Worm (Caenorhabditis elegans) whole organism, late embryonic: ENCODE measurements around the gene B0348.10.

ENCODE experiments used
- ama-1 ChIP-seq: fragments of 150-350 bp; optimal IDR thresholded peaks from 2 replicates; lab custom pipeline; 2014
- fax-1 ChIP-seq: sonication (generic microtip); optimal IDR thresholded peaks from 2 replicates; lab custom pipeline; 2016; ENCODE audit warnings: missing genotype, missing genetic modification characterization, missing compliant biosample characterization
- lin-11 ChIP-seq: fragments of 200-800 bp; sonication (Bioruptor generic); optimal IDR thresholded peaks from 2 replicates; lab custom pipeline; 2018; ENCODE audit warnings: mild to moderate bottlenecking, missing genetic modification characterization, missing compliant biosample characterization
- syd-9 ChIP-seq: sonication (generic microtip); optimal IDR thresholded peaks from 2 replicates; lab custom pipeline; 2016; ENCODE audit warnings: mild to moderate bottlenecking, missing genetic modification characterization, moderate library complexity, missing compliant biosample characterization

DNA sequence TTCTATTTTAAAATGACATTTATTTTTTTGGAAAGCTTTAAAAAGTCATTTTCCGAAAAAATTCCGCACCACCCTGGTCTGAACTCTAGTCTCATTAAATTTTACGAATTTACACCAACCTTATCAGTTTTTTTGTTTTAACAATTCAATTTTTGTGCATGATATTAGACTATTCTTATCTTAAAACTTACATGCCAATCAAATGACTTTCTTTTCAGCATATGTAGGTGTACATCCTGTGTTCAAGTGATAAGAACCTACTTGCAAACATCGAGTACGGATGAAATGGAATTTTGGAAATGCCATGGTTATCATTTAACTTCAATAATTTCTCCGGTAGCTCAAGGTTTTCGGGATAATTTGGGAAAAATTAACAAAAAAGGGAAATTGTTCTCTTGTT, 39.3 kb upstream of the B0348.10 start:
- no peak for TF ChIP-seq ama-1 (lab: Kevin White, UChicago)
- TF ChIP-seq syd-9 (tag; lab: Kevin White, UChicago): no peak
- TF ChIP-seq lin-11: no peak
- no peak for TF ChIP-seq fax-1 (tag; lab: Kevin White, UChicago)
